Worm (Caenorhabditis elegans) whole organism, mixed stage, embryonic: ENCODE results near the gene slc-5A12.

Experiments used
- M03D4.4 ChIP-seq: sonication (generic microtip); optimal IDR thresholded peaks from 2 replicates; lab custom pipeline; 2017; ENCODE audit warnings: mild to moderate bottlenecking, missing genetic modification characterization, missing compliant biosample characterization
- bed-3 ChIP-seq: fragments of 200-800 bp; sonication (Bioruptor generic); optimal IDR thresholded peaks from 3 replicates; lab custom pipeline; 2018; ENCODE audit warnings: mild to moderate bottlenecking, missing genetic modification characterization, moderate library complexity, missing compliant biosample characterization
- blmp-1 ChIP-seq: fragments of 150-350 bp; optimal IDR thresholded peaks from 2 replicates; lab custom pipeline; 2014; ENCODE audit warnings: missing biosample characterization, missing genetic modification characterization
- ceh-39 ChIP-seq: fragments of 150-350 bp; optimal IDR thresholded peaks from 2 replicates; lab custom pipeline; 2014; ENCODE audit warnings: missing biosample characterization, missing genetic modification characterization
- ceh-43 ChIP-seq: fragments of 200-800 bp; sonication (Bioruptor generic); optimal IDR thresholded peaks from 2 replicates; lab custom pipeline; 2018; ENCODE audit warnings: mild to moderate bottlenecking, missing genetic modification characterization, moderate library complexity, missing compliant biosample characterization
- ceh-83 ChIP-seq: fragments of 200-800 bp; sonication (Bioruptor generic); optimal IDR thresholded peaks from 2 replicates; lab custom pipeline; 2018; ENCODE audit warnings: mild to moderate bottlenecking, missing genetic modification characterization, missing compliant biosample characterization
- ces-1 ChIP-seq: fragments of 150-350 bp; optimal IDR thresholded peaks from 2 replicates; lab custom pipeline; 2014; ENCODE audit warnings: missing biosample characterization, missing genetic modification reagents, missing genetic modification characterization
- cnd-1 ChIP-seq: fragments of 200-800 bp; sonication (Bioruptor generic); optimal IDR thresholded peaks from 2 replicates; lab custom pipeline; 2018; ENCODE audit warnings: mild to moderate bottlenecking, missing genetic modification characterization, missing compliant biosample characterization
- drap-1 ChIP-seq: fragments of 200-800 bp; sonication (Bioruptor generic); optimal IDR thresholded peaks from 3 replicates; lab custom pipeline; 2018; ENCODE audit warnings: mild to moderate bottlenecking, missing genetic modification characterization, missing compliant biosample characterization
- flh-1 ChIP-seq: fragments of 200-800 bp; sonication (Bioruptor generic); optimal IDR thresholded peaks from 2 replicates; lab custom pipeline; 2018; ENCODE audit warnings: mild to moderate bottlenecking, missing genetic modification characterization, moderate library complexity, missing compliant biosample characterization
- ham-2 ChIP-seq: fragments of 200-800 bp; sonication (Bioruptor generic); optimal IDR thresholded peaks from 2 replicates; lab custom pipeline; 2018; ENCODE audit warnings: mild to moderate bottlenecking, missing genetic modification characterization, missing compliant biosample characterization
- hlh-1 ChIP-seq: fragments of 150-350 bp; optimal IDR thresholded peaks from 2 replicates; lab custom pipeline; 2014; ENCODE audit warnings: missing biosample characterization, missing genetic modification reagents, missing genetic modification characterization
- lin-13 ChIP-seq: fragments of 150-350 bp; optimal IDR thresholded peaks from 2 replicates; lab custom pipeline; 2014; ENCODE audit warnings: missing biosample characterization, missing genetic modification characterization
- lsy-2 ChIP-seq: fragments of 150-350 bp; optimal IDR thresholded peaks from 2 replicates; lab custom pipeline; 2014; ENCODE audit warnings: missing biosample characterization, missing genetic modification characterization
- mab-5 ChIP-seq: fragments of 150-350 bp; optimal IDR thresholded peaks from 2 replicates; lab custom pipeline; 2014; ENCODE audit warnings: missing biosample characterization, missing genetic modification characterization
- mep-1 ChIP-seq: fragments of 150-350 bp; optimal IDR thresholded peaks from 2 replicates; lab custom pipeline; 2017; ENCODE audit warnings: missing biosample characterization, missing genetic modification reagents, missing genetic modification characterization, inconsistent platforms
- mls-2 ChIP-seq: sonication (generic microtip); optimal IDR thresholded peaks from 2 replicates; lab custom pipeline; 2016; ENCODE audit warnings: mild to moderate bottlenecking, missing genetic modification characterization, moderate library complexity, missing compliant biosample characterization
- nhr-12 ChIP-seq: fragments of 150-350 bp; optimal IDR thresholded peaks from 2 replicates; lab custom pipeline; 2014; ENCODE audit warnings: missing biosample characterization, missing genetic modification characterization
- nhr-237 ChIP-seq: fragments of 150-350 bp; optimal IDR thresholded peaks from 2 replicates; lab custom pipeline; 2014; ENCODE audit warnings: missing biosample characterization, missing genetic modification characterization
- nhr-76 ChIP-seq: sonication (generic microtip); optimal IDR thresholded peaks from 2 replicates; lab custom pipeline; 2017; ENCODE audit warnings: missing biosample characterization, missing genetic modification characterization
- pha-4 ChIP-seq: fragments of 150-350 bp; optimal IDR thresholded peaks from 2 replicates; lab custom pipeline; 2018; ENCODE audit warnings: missing biosample characterization, missing genetic modification reagents, missing genetic modification characterization
- sem-2 ChIP-seq: fragments of 200-800 bp; sonication (Bioruptor generic); optimal IDR thresholded peaks from 2 replicates; lab custom pipeline; 2018; ENCODE audit warnings: mild to moderate bottlenecking, missing genetic modification characterization, missing compliant biosample characterization
- sptf-1 ChIP-seq: sonication (generic microtip); optimal IDR thresholded peaks from 2 replicates; lab custom pipeline; 2017; ENCODE audit warnings: mild to moderate bottlenecking, missing genetic modification characterization, moderate library complexity, missing compliant biosample characterization
- tbx-8 ChIP-seq: fragments of 200-800 bp; sonication (Bioruptor generic); optimal IDR thresholded peaks from 2 replicates; lab custom pipeline; 2018; ENCODE audit warnings: mild to moderate bottlenecking, missing genetic modification characterization, moderate library complexity, missing compliant biosample characterization
- unc-120 ChIP-seq: sonication (generic microtip); optimal IDR thresholded peaks from 2 replicates; lab custom pipeline; 2017; ENCODE audit warnings: missing genetic modification characterization, missing compliant biosample characterization; ENCODE audit not compliant: poor library complexity, severe bottlenecking
- unc-39 ChIP-seq: fragments of 150-350 bp; optimal IDR thresholded peaks from 2 replicates; lab custom pipeline; 2014; ENCODE audit warnings: missing biosample characterization, missing genetic modification characterization
- unc-62 ChIP-seq: fragments of 150-350 bp; optimal IDR thresholded peaks from 2 replicates; lab custom pipeline; 2014; ENCODE audit warnings: missing biosample characterization, missing genetic modification reagents, missing genetic modification characterization
- zip-8 ChIP-seq: fragments of 150-350 bp; optimal IDR thresholded peaks from 2 replicates; lab custom pipeline; 2014; ENCODE audit warnings: missing biosample characterization, missing genetic modification characterization
- ztf-11 ChIP-seq: fragments of 150-350 bp; optimal IDR thresholded peaks from 2 replicates; lab custom pipeline; 2014; ENCODE audit warnings: missing biosample characterization, missing genetic modification characterization

Gene slc-5A12

DNA sequence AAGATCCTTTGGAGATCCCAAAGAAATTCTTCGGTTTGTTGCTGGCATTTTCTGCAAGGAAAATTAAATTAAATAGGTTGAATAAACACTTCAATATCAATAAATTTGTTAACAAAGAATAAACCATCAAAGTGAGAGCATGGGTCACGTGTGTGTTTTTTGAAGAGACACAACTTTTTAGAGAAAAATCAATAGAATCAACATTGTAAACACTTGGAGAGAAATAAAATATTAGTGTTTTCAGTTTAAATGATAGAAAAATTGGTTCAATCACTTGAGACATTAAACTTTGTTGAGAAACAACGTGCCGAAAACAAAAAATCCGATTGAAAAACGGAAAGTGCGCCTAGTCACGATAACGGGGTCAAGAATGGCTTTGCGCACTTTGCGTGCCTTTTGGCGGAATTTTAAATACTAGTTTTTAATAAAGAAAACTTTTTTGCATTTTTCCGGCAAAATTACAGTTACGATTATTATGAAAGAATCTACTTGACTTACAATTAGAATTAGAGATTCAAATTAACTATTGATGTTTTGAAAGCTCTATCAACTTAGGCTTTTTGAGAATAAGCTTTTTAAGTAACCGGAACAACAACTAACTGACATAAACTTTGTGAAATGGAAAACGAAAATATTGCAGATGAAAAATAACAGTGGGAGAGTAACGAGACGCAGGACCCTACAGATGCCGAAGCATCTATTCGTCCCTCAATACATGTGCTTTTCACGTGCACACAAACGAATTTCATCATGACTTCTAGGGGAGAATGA, 24.5 kb downstream of the slc-5A12 start, which contains the start of gene ZK829.7:
Gene ZK829.7, minus strand, starts transcription at position 51 of the 771 bp plus-strand sequence.
- TF ChIP-seq mls-2 (tag; lab: Kevin White, UChicago) (no peak), tbx-8 (no peak), pha-4 (peak; percentile 81), unc-120 (tag; lab: Kevin White, UChicago) (no peak), mep-1 (tag; lab: Kevin White, UChicago) (peak; percentile 44), mab-5 (tag; lab: Kevin White, UChicago) (no peak), nhr-76 (no peak), lin-13 (tag; lab: Kevin White, UChicago) (peak; percentile 58), ces-1 (GFP tag; lab: Kevin White, UChicago) (peak; percentile 5), hlh-1 (peak; percentile 20), blmp-1 (tag; lab: Kevin White, UChicago) (no peak), lsy-2 (tag; lab: Kevin White, UChicago) (peak; percentile 68), bed-3 (no peak), flh-1 (no peak), drap-1 (GFP tag; lab: Kevin White, UChicago) (no peak), ceh-39 (tag; lab: Kevin White, UChicago) (peak; percentile 46), ham-2 (GFP tag; lab: Kevin White, UChicago) (no peak), nhr-237 (tag; lab: Kevin White, UChicago) (peak; percentile 44)

DNA sequence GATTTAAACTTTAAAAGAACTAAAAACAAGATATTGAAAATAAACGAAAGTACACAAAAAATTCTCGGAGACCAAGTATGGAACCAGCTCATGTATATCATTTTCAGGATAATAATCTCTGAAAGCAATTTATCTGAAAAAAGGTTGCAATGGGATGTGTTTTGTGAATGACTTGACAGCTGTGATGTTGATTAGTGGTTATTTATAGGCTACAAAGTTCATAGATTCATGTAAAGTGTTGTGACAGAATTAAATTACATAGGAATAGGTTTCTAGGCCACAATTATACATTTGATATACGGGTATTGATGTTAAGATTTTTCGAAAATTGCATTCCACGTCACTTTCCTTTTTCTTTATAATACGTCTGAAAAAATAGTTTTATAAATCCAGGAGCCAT, 28.1 kb downstream of the slc-5A12 start, which contains the start of gene srj-1:
Gene srj-1, minus strand, starts transcription at position 101 of the 400 bp plus-strand sequence.
- TF ChIP-seq ceh-83 (GFP tag; lab: Kevin White, UChicago): no peak

- no peak for TF ChIP-seq M03D4.4
- no peak for TF ChIP-seq nhr-237 (tag; lab: Kevin White, UChicago)
- no peak for TF ChIP-seq drap-1 (GFP tag; lab: Kevin White, UChicago)
- TF ChIP-seq mls-2 (tag; lab: Kevin White, UChicago): no peak
- TF ChIP-seq mep-1 (tag; lab: Kevin White, UChicago): no peak
- no peak for TF ChIP-seq cnd-1 (tag; lab: Kevin White, UChicago)
- no peak for TF ChIP-seq unc-39 (tag; lab: Kevin White, UChicago)
- no peak for TF ChIP-seq hlh-1
- TF ChIP-seq sem-2 (GFP tag; lab: Kevin White, UChicago): no peak
- TF ChIP-seq unc-62 (GFP tag; lab: Kevin White, UChicago): no peak
- TF ChIP-seq pha-4: no peak
- TF ChIP-seq lin-13 (tag; lab: Kevin White, UChicago): no peak
- TF ChIP-seq ceh-83 (GFP tag; lab: Kevin White, UChicago): no peak
- TF ChIP-seq nhr-12 (tag; lab: Kevin White, UChicago): no peak
- TF ChIP-seq, all 35 proteins: peak for 0
These were observed 33.0 kb downstream of the slc-5A12 start, which contains the start of gene ZK829.9 for ce11 chrIV:11970171-11970570. ZK829.9 (plus strand) TSS chrIV:11970534.

DNA sequence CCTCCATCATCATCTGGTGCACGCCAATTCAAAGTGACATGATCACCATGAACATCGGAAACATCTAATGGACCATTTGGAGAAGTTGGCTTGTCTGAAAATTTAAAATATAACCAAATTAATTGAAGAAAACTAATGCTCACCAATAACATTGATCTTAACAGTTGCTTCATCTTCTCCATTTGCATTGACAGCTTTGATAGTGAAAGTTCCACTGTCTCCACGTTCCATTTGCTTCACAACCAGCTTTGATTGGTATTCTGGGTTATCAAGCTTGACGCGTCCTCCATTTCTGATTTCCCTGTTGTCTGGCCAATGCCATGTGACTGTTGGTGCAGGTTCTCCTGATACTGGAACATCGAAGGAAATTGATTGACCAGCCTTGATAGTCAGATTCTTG, 49.2 kb downstream of the slc-5A12 start:
- TF ChIP-seq nhr-76 (no peak), ztf-11 (tag; lab: Kevin White, UChicago) (no peak), mls-2 (tag; lab: Kevin White, UChicago) (no peak), sptf-1 (tag; lab: Kevin White, UChicago) (no peak), ceh-43 (no peak), zip-8 (tag; lab: Kevin White, UChicago) (no peak), M03D4.4 (no peak)
